Fruit fly (Drosophila melanogaster): ENCODE results near the gene grk.

grk gene

dm6 chr2L:8381508-8382036 lies 51.8 kb downstream of the grk start, which contains the start of gene AlaRS (continued):
- TF ChIP-seq vfl (GFP tag; optimal IDR thresholded peaks at IDR 0.05) (peak; percentile 11), D (optimal IDR thresholded peaks at IDR 0.05) (no peak), D (GFP tag; optimal IDR thresholded peaks at IDR 0.05) (peak; percentile 19), trem (tag; optimal IDR thresholded peaks at IDR 0.05) (peak; percentile 53), Xrp1 (GFP tag; IDR thresholded peaks at IDR 0.05) (peak; percentile 60; the same call in 1 of the 2 replicates), zfh1 (GFP tag; IDR thresholded peaks at IDR 0.05) (peak; percentile 16; the same call in 1 of the 3 replicates), sug (tag; optimal IDR thresholded peaks at IDR 0.05) (peak; percentile 33), Pdp1 (GFP tag; optimal IDR thresholded peaks at IDR 0.05) (peak in 1 of 2 experiments; percentile 60), C15 (GFP tag; IDR thresholded peaks at IDR 0.05) (no peak), CG30403 (GFP tag; optimal IDR thresholded peaks at IDR 0.05) (peak; percentile 58), CG4328 (GFP tag; optimal IDR thresholded peaks at IDR 0.05) (peak; percentile 27), CG6813 (GFP tag; optimal IDR thresholded peaks at IDR 0.05) (peak; percentile 3), Hsf (GFP tag; optimal IDR thresholded peaks at IDR 0.05) (peak; percentile 27), dpn (GFP tag; optimal IDR thresholded peaks at IDR 0.05) (peak; percentile 8 to 26), CG2875 (GFP tag; optimal IDR thresholded peaks at IDR 0.05) (peak; percentile 2), br (optimal IDR thresholded peaks at IDR 0.05) (no peak), sim (GFP tag; IDR thresholded peaks at IDR 0.05) (no peak), pzg (GFP tag; optimal IDR thresholded peaks at IDR 0.05) (peak; percentile 36), bbx (GFP tag; IDR thresholded peaks at IDR 0.05; ENCODE audit: partially characterized antibody) (peak; percentile 57; the same call in 1 of the 2 replicates), HLH4C (GFP tag; IDR thresholded peaks at IDR 0.05; ENCODE audit: partially characterized antibody) (peak; percentile 66), CG3726 (GFP tag; IDR thresholded peaks at IDR 0.05) (no peak), B-H2 (GFP tag; optimal IDR thresholded peaks at IDR 0.05) (peak; percentile 39), prd (optimal IDR thresholded peaks at IDR 0.05) (no peak), prd (GFP tag; IDR thresholded peaks at IDR 0.05) (0 out of 3 replicates have a peak, but pooled peaks have one; percentile 7), pan (optimal IDR thresholded peaks at IDR 0.05) (no peak), pan (GFP tag; optimal IDR thresholded peaks at IDR 0.05 in 1 of 2, IDR thresholded peaks at IDR 0.05 in 1 of 2) (peak in 1 of 2 experiments; percentile 43), dm (GFP tag; optimal IDR thresholded peaks at IDR 0.05) (peak; percentile 43), CG8388 (GFP tag; optimal IDR thresholded peaks at IDR 0.05) (peak; percentile 37), Bgb (GFP tag; IDR thresholded peaks at IDR 0.05; ENCODE audit: partially characterized antibody) (peak; percentile 56), CG15269 (tag; optimal IDR thresholded peaks at IDR 0.05) (peak; percentile 39), salm (tag; optimal IDR thresholded peaks at IDR 0.05) (no peak), cwo (GFP tag; optimal IDR thresholded peaks at IDR 0.05) (peak; percentile 44), ems (GFP tag; optimal IDR thresholded peaks at IDR 0.05) (peak; percentile 18), CG17568 (GFP tag; optimal IDR thresholded peaks at IDR 0.05) (peak; percentile 29), CG15514 (GFP tag; optimal IDR thresholded peaks at IDR 0.05) (peak; percentile 84), Dp (GFP tag; optimal IDR thresholded peaks at IDR 0.05) (peak; percentile 24), CG13287 (GFP tag; IDR thresholded peaks at IDR 0.05; ENCODE audit: partially characterized antibody) (peak; percentile 83), CG3281 (GFP tag; optimal IDR thresholded peaks at IDR 0.05) (peak; percentile 49), slou (GFP tag; optimal IDR thresholded peaks at IDR 0.05) (no peak), stwl (tag; optimal IDR thresholded peaks at IDR 0.05) (peak; percentile 45), CG2116 (GFP tag; optimal IDR thresholded peaks at IDR 0.05) (peak; percentile 81), Nf-YB (GFP tag; optimal IDR thresholded peaks at IDR 0.05) (peak; percentile 1), CG9876 (GFP tag; optimal IDR thresholded peaks at IDR 0.05) (no peak), CG3847 (GFP tag; IDR thresholded peaks at IDR 0.05) (0 out of 2 replicates have a peak, but pooled peaks have one; percentile 9), inv (GFP tag; IDR thresholded peaks at IDR 0.05; ENCODE audit: partially characterized antibody) (peak; percentile 46), CG4424 (GFP tag; optimal IDR thresholded peaks at IDR 0.05) (peak; percentile 22), YL-1 (GFP tag; optimal IDR thresholded peaks at IDR 0.05) (peak; percentile 83), PHDP (tag; optimal IDR thresholded peaks at IDR 0.05) (peak; percentile 47), CG17385 (GFP tag; optimal IDR thresholded peaks at IDR 0.05) (peak; percentile 37), lilli (GFP tag; optimal IDR thresholded peaks at IDR 0.05) (peak; percentile 62)

Data from whole organism, embryonic.